Worm (Caenorhabditis elegans) whole organism, early embryonic: ENCODE data around the gene ZK354.7.
"Not testable (repeated sequence)": the region's sequence is repeated elsewhere in the genome, so short reads cannot be mapped to it uniquely, and the experiment has no call there.

ENCODE experiments used
- B0310.2 ChIP-seq: sonication (generic microtip); optimal IDR thresholded peaks from 2 replicates; lab custom pipeline; 2016; ENCODE audit warnings: mild to moderate bottlenecking, missing genetic modification characterization, missing compliant biosample characterization
- F13C5.2 ChIP-seq: sonication (generic microtip); optimal IDR thresholded peaks from 2 replicates; lab custom pipeline; 2017; ENCODE audit warnings: mild to moderate bottlenecking, missing genetic modification characterization, inconsistent platforms, missing compliant biosample characterization
- aly-1 ChIP-seq: sonication (generic microtip); optimal IDR thresholded peaks from 2 replicates; lab custom pipeline; 2016; ENCODE audit warnings: missing genetic modification characterization, missing compliant biosample characterization
- ama-1 ChIP-seq: fragments of 150-350 bp; optimal IDR thresholded peaks from 2 replicates; lab custom pipeline; 2014
- ceh-13 ChIP-seq: fragments of 200-800 bp; sonication (Bioruptor generic); optimal IDR thresholded peaks from 2 replicates; lab custom pipeline; 2018; ENCODE audit warnings: mild to moderate bottlenecking, missing genetic modification characterization, missing compliant biosample characterization
- ceh-36 ChIP-seq: sonication (generic microtip); optimal IDR thresholded peaks from 2 replicates; lab custom pipeline; 2016; ENCODE audit warnings: missing genetic modification characterization, inconsistent platforms, missing compliant biosample characterization
- ets-7 ChIP-seq: sonication (generic microtip); optimal IDR thresholded peaks from 2 replicates; lab custom pipeline; 2016; ENCODE audit warnings: missing genotype, missing genetic modification characterization, missing compliant biosample characterization
- flt-1 ChIP-seq: fragments of 200-800 bp; sonication (Bioruptor generic); IDR thresholded peaks from 2 replicates; pipeline ENCODE4 v1.3.6; 2022; ENCODE audit warnings: missing genetic modification characterization, missing compliant biosample characterization
- hmbx-1 ChIP-seq: sonication (generic microtip); optimal IDR thresholded peaks from 2 replicates; lab custom pipeline; 2016; ENCODE audit warnings: mild to moderate bottlenecking, missing genetic modification characterization, missing compliant biosample characterization
- hmg-4 ChIP-seq: fragments of 200-800 bp; sonication (Bioruptor generic); optimal IDR thresholded peaks from 2 replicates; lab custom pipeline; 2018; ENCODE audit warnings: mild to moderate bottlenecking, missing genetic modification characterization, missing compliant biosample characterization
- hnd-1 ChIP-seq: sonication (generic microtip); optimal IDR thresholded peaks from 2 replicates; lab custom pipeline; 2016; ENCODE audit warnings: missing genetic modification characterization, missing compliant biosample characterization
- pes-1 ChIP-seq: fragments of 200-800 bp; sonication (Bioruptor generic); IDR thresholded peaks from 2 replicates; pipeline ENCODE4 v1.3.6; 2022; ENCODE audit warnings: missing genetic modification reagents, missing genetic modification characterization, missing compliant biosample characterization
- scrt-1 ChIP-seq: fragments of 200-800 bp; sonication (Bioruptor generic); IDR thresholded peaks from 2 replicates; pipeline ENCODE4 v1.3.6; 2022; ENCODE audit warnings: missing genetic modification characterization, missing compliant biosample characterization
- sea-1 ChIP-seq: fragments of 200-800 bp; sonication (Bioruptor generic); conservative IDR thresholded peaks from 2 replicates; pipeline ENCODE4 v1.3.6; 2022; ENCODE audit warnings: missing genetic modification characterization, missing compliant biosample characterization
- tbx-11 ChIP-seq: fragments of 200-800 bp; sonication (Bioruptor generic); IDR thresholded peaks from 2 replicates; pipeline ENCODE4 v1.3.6; 2022; ENCODE audit warnings: missing genetic modification characterization, missing compliant biosample characterization
- tbx-37 ChIP-seq: fragments of 200-800 bp; sonication (Bioruptor generic); conservative IDR thresholded peaks from 2 replicates; pipeline ENCODE4 v1.3.6; 2022; ENCODE audit warnings: missing genetic modification reagents, missing genetic modification characterization, missing compliant biosample characterization
- tra-4 ChIP-seq: sonication (generic microtip); optimal IDR thresholded peaks from 2 replicates; lab custom pipeline; 2017; ENCODE audit warnings: missing genetic modification characterization, missing compliant biosample characterization

ZK354.7 gene

ce11 chrIV:5332178-5332577 lies 29.2 kb upstream of the ZK354.7 start, which contains the start of gene Y4C6B.3:
TSS of gene Y4C6B.3 (plus strand) at chrIV:5332478.
- no peak for TF ChIP-seq scrt-1 (GFP tag; lab: Robert Waterston, UW)
- TF ChIP-seq tbx-37 (GFP tag; lab: Robert Waterston, UW), result no peak
- TF ChIP-seq F13C5.2 (tag; lab: Kevin White, UChicago), result no peak
- no peak for TF ChIP-seq flt-1 (GFP tag; lab: Robert Waterston, UW)
- no peak for TF ChIP-seq ets-7 (tag; lab: Kevin White, UChicago)
- no peak for TF ChIP-seq ceh-13 (GFP tag; lab: Kevin White, UChicago)
- TF ChIP-seq hmbx-1 (tag; lab: Kevin White, UChicago), result no peak
- TF ChIP-seq hnd-1 (tag; lab: Kevin White, UChicago), result no peak
- TF ChIP-seq ama-1 (lab: Kevin White, UChicago), result no peak
- no peak for TF ChIP-seq aly-1
- TF ChIP-seq B0310.2, result no peak
- no peak for TF ChIP-seq pes-1 (GFP tag; lab: Robert Waterston, UW)
- no peak for TF ChIP-seq sea-1 (GFP tag; lab: Robert Waterston, UW)

- TF ChIP-seq tbx-37 (GFP tag; lab: Robert Waterston, UW) (no peak), ceh-13 (GFP tag; lab: Kevin White, UChicago) (no peak), ets-7 (tag; lab: Kevin White, UChicago) (no peak), sea-1 (GFP tag; lab: Robert Waterston, UW) (no peak), aly-1 (no peak), pes-1 (GFP tag; lab: Robert Waterston, UW) (no peak), ceh-36 (no peak), hnd-1 (tag; lab: Kevin White, UChicago) (no peak), F13C5.2 (tag; lab: Kevin White, UChicago) (no peak), tra-4 (no peak), B0310.2 (no peak), flt-1 (GFP tag; lab: Robert Waterston, UW) (no peak), hmbx-1 (tag; lab: Kevin White, UChicago) (no peak), ama-1 (lab: Kevin White, UChicago) (no peak)
Observed at ce11 chrIV:5326144-5326543, 23.2 kb upstream of the ZK354.7 start, which contains the start of gene Y4C6B.4. TSS of gene Y4C6B.4 (plus strand) at chrIV:5326444.

ce11 chrIV:5318835-5319303 lies 15.9 kb upstream of the ZK354.7 start, which contains the start of gene slc-46A:
TSS of gene slc-46A (plus strand) at chrIV:5319253.
- TF ChIP-seq tbx-11, result no peak
- no peak for TF ChIP-seq ceh-36
- TF ChIP-seq ama-1 (lab: Kevin White, UChicago), result no peak
- TF ChIP-seq B0310.2, result no peak
- no peak for TF ChIP-seq ets-7 (tag; lab: Kevin White, UChicago)
- TF ChIP-seq ceh-13 (GFP tag; lab: Kevin White, UChicago), result no peak
- no peak for TF ChIP-seq sea-1 (GFP tag; lab: Robert Waterston, UW)
- no peak for TF ChIP-seq tra-4
- TF ChIP-seq tbx-37 (GFP tag; lab: Robert Waterston, UW), result no peak
- no peak for TF ChIP-seq flt-1 (GFP tag; lab: Robert Waterston, UW)
- no peak for TF ChIP-seq aly-1
- TF ChIP-seq hnd-1 (tag; lab: Kevin White, UChicago), result no peak
- no peak for TF ChIP-seq scrt-1 (GFP tag; lab: Robert Waterston, UW)
- TF ChIP-seq hmg-4 (GFP tag; lab: Kevin White, UChicago), result no peak

- TF ChIP-seq ets-7 (tag; lab: Kevin White, UChicago), result no peak
- no peak for TF ChIP-seq hmbx-1 (tag; lab: Kevin White, UChicago)
- TF ChIP-seq flt-1 (GFP tag; lab: Robert Waterston, UW), result no peak
- TF ChIP-seq aly-1, result no peak
- no peak for TF ChIP-seq F13C5.2 (tag; lab: Kevin White, UChicago)
- TF ChIP-seq tbx-11, result no peak
- no peak for TF ChIP-seq tra-4
- TF ChIP-seq hmg-4 (GFP tag; lab: Kevin White, UChicago), result no peak
Observed at ce11 chrIV:5317106-5317505, 14.2 kb upstream of the ZK354.7 start.

ce11 chrIV:5316223-5316622 lies 13.3 kb upstream of the ZK354.7 start, which contains the start of gene msp-65:
TSS of gene msp-65 (plus strand) at chrIV:5316523.
- TF ChIP-seq scrt-1 (GFP tag; lab: Robert Waterston, UW); pes-1 (GFP tag; lab: Robert Waterston, UW); tra-4: not testable (repeated sequence)

- TF ChIP-seq F13C5.2 (tag; lab: Kevin White, UChicago); ama-1 (lab: Kevin White, UChicago); tbx-37 (GFP tag; lab: Robert Waterston, UW): not testable (repeated sequence)
Observed at ce11 chrIV:5313011-5313410, 10.1 kb upstream of the ZK354.7 start, which contains the start of the genes msp-59 and ZK354.2. TSS of gene msp-59 (minus strand) at chrIV:5313111. TSS of gene ZK354.2 (plus strand) at chrIV:5313405.

ce11 chrIV:5309742-5310141 lies 6.8 kb upstream of the ZK354.7 start, which contains the start of gene ZK354.3:
TSS of gene ZK354.3 (plus strand) at chrIV:5310042.
- TF ChIP-seq tra-4, result no peak
- TF ChIP-seq scrt-1 (GFP tag; lab: Robert Waterston, UW), result no peak
- no peak for TF ChIP-seq hmbx-1 (tag; lab: Kevin White, UChicago)
- TF ChIP-seq ceh-13 (GFP tag; lab: Kevin White, UChicago), result no peak
- TF ChIP-seq ceh-36, result no peak
- TF ChIP-seq ets-7 (tag; lab: Kevin White, UChicago), result no peak
- TF ChIP-seq tbx-11, result no peak
- no peak for TF ChIP-seq hnd-1 (tag; lab: Kevin White, UChicago)
- no peak for TF ChIP-seq ama-1 (lab: Kevin White, UChicago)
- no peak for TF ChIP-seq flt-1 (GFP tag; lab: Robert Waterston, UW)
- TF ChIP-seq pes-1 (GFP tag; lab: Robert Waterston, UW), result no peak
- TF ChIP-seq tbx-37 (GFP tag; lab: Robert Waterston, UW), result no peak
- TF ChIP-seq hmg-4 (GFP tag; lab: Kevin White, UChicago), result no peak
